Worm (Caenorhabditis elegans) whole organism, young adult: ENCODE measurements around the gene parn-2.

Experiments
- B0261.1 ChIP-seq: sonication (generic microtip); optimal IDR thresholded peaks from 2 replicates; lab custom pipeline; 2016; ENCODE audit warnings: mild to moderate bottlenecking, missing genetic modification characterization, moderate library complexity, missing compliant biosample characterization
- F52B5.7 ChIP-seq: sonication (generic microtip); optimal IDR thresholded peaks from 2 replicates; lab custom pipeline; 2016; ENCODE audit warnings: mild to moderate bottlenecking, missing genetic modification characterization, missing compliant biosample characterization
- K11D2.4 ChIP-seq: fragments of 200-800 bp; sonication (Bioruptor generic); IDR thresholded peaks from 2 replicates; pipeline ENCODE4 v1.3.6; 2022; ENCODE audit warnings: missing genetic modification reagents, missing genetic modification characterization, missing compliant biosample characterization
- K12H6.12 ChIP-seq: fragments of 200-800 bp; sonication (Bioruptor generic); optimal IDR thresholded peaks from 2 replicates; lab custom pipeline; 2018; ENCODE audit warnings: mild to moderate bottlenecking, missing genetic modification characterization, missing compliant biosample characterization
- Y56A3A.18 ChIP-seq: fragments of 200-800 bp; sonication (Bioruptor generic); IDR thresholded peaks from 2 replicates; pipeline ENCODE4 v1.3.6; 2022; ENCODE audit warnings: missing genetic modification reagents, missing genetic modification characterization, missing compliant biosample characterization
- Y67H2A.10 ChIP-seq: fragments of 200-800 bp; sonication (Bioruptor generic); conservative IDR thresholded peaks from 2 replicates; pipeline ENCODE4 v1.3.6; 2022; ENCODE audit warnings: missing genetic modification reagents, missing genetic modification characterization, missing compliant biosample characterization
- Y79H2A.3 ChIP-seq: fragments of 200-800 bp; sonication (Bioruptor generic); conservative IDR thresholded peaks from 2 replicates; pipeline ENCODE4 v1.3.6; 2022; ENCODE audit warnings: missing genetic modification reagents, missing genetic modification characterization, missing compliant biosample characterization
- Y95B8A.8 ChIP-seq: fragments of 200-800 bp; sonication (Bioruptor generic); IDR thresholded peaks from 2 replicates; pipeline ENCODE4 v1.3.6; 2022; ENCODE audit warnings: missing genetic modification reagents, missing genetic modification characterization, missing compliant biosample characterization
- attf-5 ChIP-seq: fragments of 200-800 bp; sonication (Bioruptor generic); optimal IDR thresholded peaks from 2 replicates; lab custom pipeline; 2018; ENCODE audit warnings: mild to moderate bottlenecking, missing genetic modification characterization, missing compliant biosample characterization
- bed-1 ChIP-seq: fragments of 200-800 bp; sonication (Bioruptor generic); IDR thresholded peaks from 2 replicates; pipeline ENCODE4 v1.3.6; 2022; ENCODE audit warnings: missing genetic modification reagents, missing genetic modification characterization, missing compliant biosample characterization
- ceh-27 ChIP-seq: fragments of 200-800 bp; sonication (Bioruptor generic); optimal IDR thresholded peaks from 2 replicates; lab custom pipeline; 2018; ENCODE audit warnings: mild to moderate bottlenecking, missing genetic modification characterization, moderate library complexity, missing compliant biosample characterization
- ceh-91 ChIP-seq: fragments of 200-800 bp; sonication (Bioruptor generic); IDR thresholded peaks from 2 replicates; pipeline ENCODE4 v1.3.6; 2022; ENCODE audit warnings: missing genetic modification reagents, missing genetic modification characterization, missing compliant biosample characterization
- die-1 ChIP-seq: sonication (generic microtip); optimal IDR thresholded peaks from 2 replicates; lab custom pipeline; 2016; ENCODE audit warnings: missing genotype, mild to moderate bottlenecking, missing genetic modification characterization, missing compliant biosample characterization
- egrh-3 ChIP-seq: fragments of 200-800 bp; sonication (Bioruptor generic); IDR thresholded peaks from 2 replicates; pipeline ENCODE4 v1.3.6; 2022; ENCODE audit warnings: missing genetic modification reagents, missing genetic modification characterization, missing compliant biosample characterization
- ets-4 ChIP-seq: fragments of 200-800 bp; sonication (Bioruptor generic); optimal IDR thresholded peaks from 2 replicates; lab custom pipeline; 2018; ENCODE audit warnings: mild to moderate bottlenecking, missing genetic modification characterization, missing compliant biosample characterization
- fkh-3 ChIP-seq: sonication (generic microtip); optimal IDR thresholded peaks from 2 replicates; lab custom pipeline; 2016; ENCODE audit warnings: mild to moderate bottlenecking, missing genetic modification characterization, missing compliant biosample characterization
- hlh-12 ChIP-seq: sonication (generic microtip); optimal IDR thresholded peaks from 2 replicates; lab custom pipeline; 2016; ENCODE audit warnings: missing genetic modification characterization, missing compliant biosample characterization
- let-526 ChIP-seq: fragments of 200-800 bp; sonication (Bioruptor generic); IDR thresholded peaks from 2 replicates; pipeline ENCODE4 v1.3.6; 2022; ENCODE audit warnings: missing genetic modification reagents, missing genetic modification characterization, missing compliant biosample characterization
- let-607 ChIP-seq, 2 experiments: fragments of 200-800 bp in 1 of 2; sonication (Bioruptor generic) in 1 of 2; sonication (generic microtip) in 1 of 2; optimal IDR thresholded peaks; 2 replicates each; lab custom pipeline; 2016 to 2018; ENCODE audit warnings: mild to moderate bottlenecking in 2 of 2, missing compliant biosample characterization in 2 of 2, missing genetic modification characterization in 2 of 2, moderate library complexity in 2 of 2, missing genotype in 1 of 2
- lin-26 ChIP-seq: fragments of 200-800 bp; sonication (Bioruptor generic); IDR thresholded peaks from 2 replicates; pipeline ENCODE4 v1.3.6; 2022; ENCODE audit warnings: missing genetic modification reagents, missing genetic modification characterization, missing compliant biosample characterization
- lin-40 ChIP-seq: sonication (generic microtip); optimal IDR thresholded peaks from 2 replicates; lab custom pipeline; 2016; ENCODE audit warnings: missing genetic modification characterization, mild to moderate bottlenecking, missing compliant biosample characterization, missing genotype, missing genetic modification reagents
- lsy-27 ChIP-seq: sonication (generic microtip); optimal IDR thresholded peaks from 2 replicates; lab custom pipeline; 2017; ENCODE audit warnings: missing genetic modification characterization, mild to moderate bottlenecking, missing compliant biosample characterization, antibody characterized with exemption, missing genotype, borderline replicate concordance; ENCODE audit not compliant: insufficient read depth
- mel-28 ChIP-seq: sonication (generic microtip); optimal IDR thresholded peaks from 2 replicates; lab custom pipeline; 2016; ENCODE audit warnings: borderline replicate concordance, mild to moderate bottlenecking, missing genetic modification characterization, missing compliant biosample characterization
- mes-4 ChIP-seq: sonication (generic microtip); optimal IDR thresholded peaks from 2 replicates; lab custom pipeline; 2016; ENCODE audit warnings: missing genotype, missing genetic modification characterization, missing compliant biosample characterization
- nfyb-1 ChIP-seq: fragments of 200-800 bp; sonication (Bioruptor generic); IDR thresholded peaks from 2 replicates; pipeline ENCODE4 v1.3.6; 2022; ENCODE audit warnings: missing genetic modification reagents, missing genetic modification characterization, missing compliant biosample characterization
- nhr-27 ChIP-seq: fragments of 200-800 bp; sonication (Bioruptor generic); optimal IDR thresholded peaks from 2 replicates; lab custom pipeline; 2018; ENCODE audit warnings: mild to moderate bottlenecking, missing genetic modification characterization, moderate library complexity, missing compliant biosample characterization
- sea-2 ChIP-seq: fragments of 200-800 bp; sonication (Bioruptor generic); IDR thresholded peaks from 2 replicates; pipeline ENCODE4 v1.3.6; 2022; ENCODE audit warnings: missing genetic modification characterization, missing compliant biosample characterization
- tbx-9 ChIP-seq: sonication (generic microtip); optimal IDR thresholded peaks from 2 replicates; lab custom pipeline; 2016; ENCODE audit warnings: borderline replicate concordance, missing genetic modification characterization, inconsistent platforms, missing compliant biosample characterization
- unc-130 ChIP-seq: sonication (generic microtip); optimal IDR thresholded peaks from 2 replicates; lab custom pipeline; 2016; ENCODE audit warnings: missing genetic modification reagents, missing genetic modification characterization, missing compliant biosample characterization
- unc-62 ChIP-seq: fragments of 150-350 bp; optimal IDR thresholded peaks from 2 replicates; lab custom pipeline; 2014; ENCODE audit warnings: missing biosample characterization, missing genetic modification reagents, missing genetic modification characterization

Gene parn-2

ce11 chrII:12249042-12249441 lies 7.4 kb downstream of the parn-2 start, which contains the start of gene tag-276:
Gene tag-276 (minus strand): TSS chrII:12249142.
- TF ChIP-seq mel-28 (tag; lab: Kevin White, UChicago) (no peak), sea-2 (GFP tag; lab: Robert Waterston, UW) (no peak)

- TF ChIP-seq nhr-27 (tag; lab: Kevin White, UChicago) (peak; percentile 4), Y95B8A.8 (GFP tag; lab: Robert Waterston, UW) (no peak), F52B5.7 (tag; lab: Kevin White, UChicago) (no peak), Y67H2A.10 (no peak), egrh-3 (peak; percentile 36; the same call in 1 of the 2 replicates)
These were observed 13.9 kb downstream of the parn-2 start, which contains the start of gene Y57A10A.24 for ce11 chrII:12242551-12242950. Gene Y57A10A.24 (plus strand): TSS chrII:12242946.

ce11 chrII:12241792-12242191 lies 14.6 kb downstream of the parn-2 start:
- no peak for TF ChIP-seq lin-26 (GFP tag; lab: Robert Waterston, UW)
- no peak for TF ChIP-seq K11D2.4
- no peak for TF ChIP-seq mes-4 (tag; lab: Kevin White, UChicago)
- no peak for TF ChIP-seq fkh-3 (tag; lab: Kevin White, UChicago)
- TF ChIP-seq Y56A3A.18 (GFP tag; lab: Robert Waterston, UW), result no peak
- TF ChIP-seq Y79H2A.3, result no peak
- no peak for TF ChIP-seq ets-4

DNA sequence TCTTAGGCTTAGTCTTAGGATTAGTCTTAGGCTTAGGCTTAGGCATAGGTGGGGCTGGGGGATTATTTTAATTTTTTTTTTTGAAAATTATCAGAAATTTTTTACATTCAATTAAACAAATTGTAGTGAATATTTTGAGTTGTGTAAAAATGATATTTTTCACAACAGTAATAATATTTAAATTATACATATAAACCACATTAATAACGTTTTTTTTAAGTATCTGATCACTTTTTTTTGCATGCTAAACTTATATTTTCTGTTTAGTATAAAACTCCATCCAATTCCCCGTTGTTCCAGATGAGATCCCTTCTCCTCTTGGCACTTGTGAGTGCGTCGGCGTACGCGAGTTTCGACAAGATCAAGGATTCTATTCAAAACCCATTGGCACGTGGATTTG lies 16.3 kb downstream of the parn-2 start, which contains the start of gene txdc-12.1:
Gene txdc-12.1, plus strand, starts transcription at position 301 of the 400 bp plus-strand sequence.
- no peak for TF ChIP-seq unc-130 (GFP tag; lab: Kevin White, UChicago)
- no peak for TF ChIP-seq fkh-3 (tag; lab: Kevin White, UChicago)
- no peak for TF ChIP-seq Y95B8A.8 (GFP tag; lab: Robert Waterston, UW)
- TF ChIP-seq lin-40 (tag; lab: Kevin White, UChicago), result no peak
- no peak for TF ChIP-seq ets-4
- TF ChIP-seq ceh-27 (GFP tag; lab: Kevin White, UChicago), result no peak
- TF ChIP-seq hlh-12 (tag; lab: Kevin White, UChicago), result no peak
- TF ChIP-seq attf-5 (GFP tag; lab: Kevin White, UChicago), result no peak
- TF ChIP-seq K12H6.12, result no peak
- TF ChIP-seq lsy-27 (tag; lab: Kevin White, UChicago), result no peak
- no peak for TF ChIP-seq nfyb-1 (GFP tag; lab: Robert Waterston, UW)
- no peak for TF ChIP-seq die-1 (tag; lab: Kevin White, UChicago)

- TF ChIP-seq ets-4 (no peak), B0261.1 (tag; lab: Kevin White, UChicago) (no peak), bed-1 (no peak)
- TF ChIP-seq, all 124 proteins: peak for 0
These were observed 17.0 kb downstream of the parn-2 start for ce11 chrII:12239449-12239848.

DNA sequence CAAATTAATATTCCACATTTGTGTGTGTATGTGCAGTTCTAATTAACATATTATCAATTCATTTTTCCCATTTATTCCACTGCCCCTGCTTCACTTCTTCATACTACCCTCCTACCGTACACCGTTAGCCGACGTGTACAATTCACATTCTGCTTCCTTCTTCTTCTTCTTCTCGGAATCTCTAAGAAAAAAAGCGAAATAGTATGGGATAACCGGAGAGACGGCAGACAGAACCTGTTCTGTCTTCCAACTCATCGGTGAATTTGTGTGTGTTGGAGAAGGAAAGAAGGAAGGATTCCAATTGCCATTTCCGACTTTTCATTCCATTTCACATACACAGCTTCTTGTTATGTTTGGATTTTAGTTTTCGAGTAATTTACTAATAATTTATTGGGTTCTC lies 18.9 kb downstream of the parn-2 start:
- TF ChIP-seq ceh-91 (GFP tag; lab: Robert Waterston, UW) (no peak), let-526 (GFP tag; lab: Robert Waterston, UW) (no peak), nhr-27 (tag; lab: Kevin White, UChicago) (no peak), let-607 (tag; optimal IDR thresholded peaks at IDR 0.05; lab: Kevin White, UChicago) (peak in 1 of 2 experiments; percentile 78), unc-62 (GFP tag; lab: Kevin White, UChicago) (no peak), tbx-9 (tag; lab: Kevin White, UChicago) (no peak)
